Fruit fly (Drosophila melanogaster): ENCODE data around the gene Cad74A.

DNA sequence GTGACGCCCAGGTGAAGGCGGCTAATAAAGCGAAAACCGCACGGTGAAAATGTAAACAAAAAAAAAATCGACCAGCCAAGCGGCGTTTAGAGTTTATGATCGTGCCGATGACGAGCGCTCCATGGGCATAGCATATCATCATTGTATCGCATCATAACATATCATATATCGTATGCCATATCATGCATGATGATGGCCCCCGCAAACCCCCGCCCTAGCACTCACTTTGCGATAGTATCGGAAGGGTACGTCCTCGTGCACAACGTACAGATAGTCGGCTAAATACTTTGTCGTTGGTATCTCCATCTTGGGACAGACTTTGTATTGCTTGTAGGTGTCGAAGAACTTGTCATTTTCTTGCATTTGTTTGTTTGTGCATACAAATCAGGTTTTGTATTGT is 23.9 kb upstream of the Cad74A start:
- no peak for TF ChIP-seq br (GFP tag; optimal IDR thresholded peaks at IDR 0.05)
- TF ChIP-seq fru (GFP tag; optimal IDR thresholded peaks at IDR 0.05): no peak
- TF ChIP-seq psq (GFP tag; optimal IDR thresholded peaks at IDR 0.05): no peak
- TF ChIP-seq Hr83 (GFP tag; optimal IDR thresholded peaks at IDR 0.05; ENCODE audit: poor library complexity, severe bottlenecking): no peak
- TF ChIP-seq Hr78 (GFP tag; optimal IDR thresholded peaks at IDR 0.05): no peak
- no peak for TF ChIP-seq Mio (GFP tag; optimal IDR thresholded peaks at IDR 0.05)
